Fruit fly (Drosophila melanogaster) Kc167 (cell line): ENCODE data around the gene Ms.

ENCODE experiments used
- Myc ChIP-seq: fragments of >200 bp; optimal IDR thresholded peaks from 2 replicates; lab custom pipeline; 2017; ENCODE audit warnings: missing external identifiers
- h ChIP-seq: fragments of >200 bp; optimal IDR thresholded peaks from 3 replicates; lab custom pipeline; 2018; ENCODE audit warnings: missing external identifiers
- insv ChIP-seq: fragments of >200 bp; optimal IDR thresholded peaks from 3 replicates; lab custom pipeline; 2018; ENCODE audit warnings: missing external identifiers
- psq ChIP-seq: fragments of >200 bp; optimal IDR thresholded peaks from 2 replicates; lab custom pipeline; 2017; ENCODE audit warnings: missing external identifiers
- ttk ChIP-seq: sonication (Bioruptor generic); optimal IDR thresholded peaks from 2 replicates; lab custom pipeline; 2017; ENCODE audit warnings: missing external identifiers

- TF ChIP-seq Myc (lab: Kevin White, UChicago) (no peak), h (lab: Kevin White, UChicago) (no peak), psq (lab: Kevin White, UChicago) (no peak), insv (lab: Kevin White, UChicago) (no peak), ttk (lab: Kevin White, UChicago) (no peak)
These were observed 42.2 kb upstream of the Ms start for dm6 chr3R:24299148-24299547.
